Worm (Caenorhabditis elegans): ENCODE data around the gene str-66.

The str-66 gene

DNA sequence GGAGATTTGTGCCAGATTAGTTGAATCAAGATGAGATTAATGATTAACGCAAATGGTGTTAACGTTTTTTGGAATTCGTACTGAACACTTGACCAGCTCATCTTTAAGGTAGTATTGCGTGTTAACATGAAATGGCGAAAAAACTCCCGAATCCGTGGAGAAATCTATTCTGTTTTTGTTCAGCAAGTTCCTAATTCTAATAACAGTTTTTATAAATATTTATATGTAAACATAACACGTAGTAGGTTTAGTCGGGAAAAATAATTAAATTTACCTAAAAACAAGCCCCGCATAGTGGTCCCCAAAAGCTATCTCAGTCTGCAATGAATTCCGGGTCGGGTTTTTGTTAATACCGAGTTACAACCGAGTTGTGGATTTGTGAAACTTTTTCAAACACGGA, 45.0 kb downstream of the str-66 start, which contains the start of gene str-244:
Gene str-244, minus strand, starts transcription at position 101 of the 400 bp plus-strand sequence.
- no peak for TF ChIP-seq ceh-18 (tag; optimal IDR thresholded peaks at IDR 0.05)
- TF ChIP-seq eyg-1 (tag; optimal IDR thresholded peaks at IDR 0.05) = no peak
- TF ChIP-seq tbx-7 (tag; optimal IDR thresholded peaks at IDR 0.05) = no peak
- TF ChIP-seq dve-1 (tag; optimal IDR thresholded peaks at IDR 0.05) = no peak
- no peak for TF ChIP-seq ceh-2 (tag; optimal IDR thresholded peaks at IDR 0.05)

DNA sequence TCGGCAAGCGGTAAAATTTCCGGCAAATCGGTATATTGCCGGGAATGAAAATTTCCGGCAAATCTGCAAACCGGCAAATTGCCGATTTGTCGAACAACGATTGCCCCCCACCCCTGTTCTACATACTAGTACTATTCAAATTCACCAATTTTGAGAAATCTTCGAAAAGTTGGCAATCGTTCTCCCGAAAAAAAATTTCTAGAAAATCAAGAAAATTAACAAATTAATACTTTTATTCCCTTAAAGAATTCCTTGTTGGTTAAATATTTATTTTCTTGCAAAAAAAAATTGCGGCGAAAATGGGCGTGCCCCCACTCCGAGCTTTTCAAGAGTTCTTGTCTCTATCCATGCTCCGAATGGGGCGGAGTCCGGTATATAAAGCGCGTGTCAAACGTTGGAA, 49.8 kb downstream of the str-66 start, which contains the start of gene C50H11.8:
Gene C50H11.8, plus strand, starts transcription at position 301 of the 400 bp plus-strand sequence.
- TF ChIP-seq nhr-11 (tag; optimal IDR thresholded peaks at IDR 0.05) = no peak
- no peak for TF ChIP-seq ahr-1 (tag; optimal IDR thresholded peaks at IDR 0.05)
- no peak for TF ChIP-seq hlh-13 (GFP tag; optimal IDR thresholded peaks at IDR 0.05)
- no peak for TF ChIP-seq che-1 (tag; optimal IDR thresholded peaks at IDR 0.05)
- no peak for TF ChIP-seq madf-2 (tag; optimal IDR thresholded peaks at IDR 0.05)
- TF ChIP-seq tbx-2 (tag; optimal IDR thresholded peaks at IDR 0.05) = no peak
- TF ChIP-seq C38D4.7 (GFP tag; optimal IDR thresholded peaks at IDR 0.05) = no peak
- no peak for TF ChIP-seq ceh-24 (tag; optimal IDR thresholded peaks at IDR 0.05)
- no peak for TF ChIP-seq ama-1 (optimal IDR thresholded peaks at IDR 0.05)
- TF ChIP-seq ceh-2 (tag; optimal IDR thresholded peaks at IDR 0.05) = no peak
- no peak for TF ChIP-seq mec-3 (tag; optimal IDR thresholded peaks at IDR 0.05; ENCODE audit: borderline replicate concordance)
- no peak for TF ChIP-seq unc-3 (GFP tag; conservative IDR thresholded peaks at IDR 0.05)
- no peak for TF ChIP-seq unc-3 (tag; optimal IDR thresholded peaks at IDR 0.05)
- TF ChIP-seq syd-9 (tag; optimal IDR thresholded peaks at IDR 0.05) = no peak

Measured in whole organism, late embryonic.